Worm (Caenorhabditis elegans) whole organism, L3 larva: ENCODE results near the gene srz-96.

Experiments
- aly-2 ChIP-seq: fragments of 150-350 bp; optimal IDR thresholded peaks from 2 replicates; lab custom pipeline; 2014; ENCODE audit warnings: missing biosample characterization, missing genetic modification characterization
- ama-1 ChIP-seq: fragments of 150-350 bp; optimal IDR thresholded peaks from 2 replicates; lab custom pipeline; 2018
- ceh-28 ChIP-seq: fragments of 150-350 bp; optimal IDR thresholded peaks from 2 replicates; lab custom pipeline; 2014; ENCODE audit warnings: missing biosample characterization, missing genetic modification reagents, missing genetic modification characterization
- ceh-82 ChIP-seq: fragments of 150-350 bp; optimal IDR thresholded peaks from 2 replicates; lab custom pipeline; 2014; ENCODE audit warnings: missing biosample characterization, missing genetic modification characterization
- ceh-9 ChIP-seq: sonication (generic microtip); optimal IDR thresholded peaks from 2 replicates; lab custom pipeline; 2018; ENCODE audit warnings: missing biosample characterization, missing genetic modification characterization
- egl-27 ChIP-seq: sonication (generic microtip); optimal IDR thresholded peaks from 4 replicates; lab custom pipeline; 2017; ENCODE audit warnings: missing biosample characterization, missing genetic modification reagents, missing genetic modification characterization
- egl-5 ChIP-seq: fragments of 150-350 bp; optimal IDR thresholded peaks from 2 replicates; lab custom pipeline; 2017; ENCODE audit warnings: missing biosample characterization, missing genetic modification reagents, missing genetic modification characterization, inconsistent platforms
- elt-1 ChIP-seq: fragments of 150-350 bp; optimal IDR thresholded peaks from 2 replicates; lab custom pipeline; 2014; ENCODE audit warnings: missing biosample characterization, missing genetic modification characterization
- elt-2 ChIP-seq: sonication (generic microtip); optimal IDR thresholded peaks from 2 replicates; lab custom pipeline; 2016; ENCODE audit warnings: missing genetic modification reagents, mild to moderate bottlenecking, missing genetic modification characterization, missing compliant biosample characterization
- elt-3 ChIP-seq, 3 experiments: fragments of 150-350 bp in 1 of 3; sonication (generic microtip) in 2 of 3; optimal IDR thresholded peaks; 2 replicates in 2 of 3; 4 replicates in 1 of 3; lab custom pipeline; 2014 to 2017; ENCODE audit warnings: missing biosample characterization in 3 of 3, missing genetic modification characterization in 3 of 3
- eor-1 ChIP-seq, 2 experiments: fragments of 150-350 bp; optimal IDR thresholded peaks; 2 replicates each; lab custom pipeline; 2014 to 2018; ENCODE audit warnings: missing biosample characterization in 2 of 2, missing genetic modification characterization in 2 of 2
- fkh-10 ChIP-seq: sonication (generic microtip); optimal IDR thresholded peaks from 2 replicates; lab custom pipeline; 2017; ENCODE audit warnings: missing biosample characterization, missing genetic modification reagents, missing genetic modification characterization
- fkh-2 ChIP-seq: fragments of 150-350 bp; optimal IDR thresholded peaks from 2 replicates; lab custom pipeline; 2014; ENCODE audit warnings: missing biosample characterization, missing genetic modification reagents, missing genetic modification characterization
- fos-1 ChIP-seq: fragments of 150-350 bp; optimal IDR thresholded peaks from 2 replicates; lab custom pipeline; 2014; ENCODE audit warnings: missing biosample characterization, missing genetic modification characterization
- hmg-11 ChIP-seq: sonication (generic microtip); optimal IDR thresholded peaks from 2 replicates; lab custom pipeline; 2016; ENCODE audit warnings: missing genetic modification characterization, missing compliant biosample characterization
- jun-1 ChIP-seq: fragments of 150-350 bp; optimal IDR thresholded peaks from 2 replicates; lab custom pipeline; 2014; ENCODE audit warnings: missing biosample characterization, missing genetic modification reagents, missing genetic modification characterization
- lin-15B ChIP-seq: fragments of 150-350 bp; optimal IDR thresholded peaks from 2 replicates; lab custom pipeline; 2014; ENCODE audit warnings: missing biosample characterization, missing genetic modification characterization
- lin-39 ChIP-seq: fragments of 150-350 bp; optimal IDR thresholded peaks from 2 replicates; lab custom pipeline; 2018; ENCODE audit warnings: missing biosample characterization, missing genetic modification reagents, missing genetic modification characterization
- lsy-12 ChIP-seq: sonication (generic microtip); optimal IDR thresholded peaks from 2 replicates; lab custom pipeline; 2016; ENCODE audit warnings: mild to moderate bottlenecking, missing genetic modification characterization, missing compliant biosample characterization
- mml-1 ChIP-seq: fragments of 150-350 bp; sonication (generic microtip); optimal IDR thresholded peaks from 3 replicates; lab custom pipeline; 2014; ENCODE audit warnings: missing biosample characterization, missing genetic modification characterization
- nfya-1 ChIP-seq: sonication (generic microtip); optimal IDR thresholded peaks from 2 replicates; lab custom pipeline; 2017; ENCODE audit warnings: missing genetic modification characterization, mild to moderate bottlenecking, missing compliant biosample characterization, antibody characterized with exemption, moderate library complexity; ENCODE audit not compliant: insufficient read depth
- nhr-23 ChIP-seq: fragments of 150-350 bp; optimal IDR thresholded peaks from 2 replicates; lab custom pipeline; 2014; ENCODE audit warnings: missing biosample characterization, missing genetic modification reagents, missing genetic modification characterization
- nhr-237 ChIP-seq: fragments of 150-350 bp; optimal IDR thresholded peaks from 2 replicates; lab custom pipeline; 2014; ENCODE audit warnings: missing biosample characterization, missing genetic modification characterization
- nhr-43 ChIP-seq: sonication (generic microtip); optimal IDR thresholded peaks from 2 replicates; lab custom pipeline; 2016; ENCODE audit warnings: mild to moderate bottlenecking, missing genetic modification characterization, missing compliant biosample characterization; ENCODE audit not compliant: poor library complexity, severe bottlenecking
- nhr-76 ChIP-seq: fragments of 150-350 bp; sonication (generic microtip); optimal IDR thresholded peaks from 5 replicates; lab custom pipeline; 2014; ENCODE audit warnings: missing biosample characterization, missing genetic modification characterization
- nhr-77 ChIP-seq: fragments of 150-350 bp; optimal IDR thresholded peaks from 2 replicates; lab custom pipeline; 2014; ENCODE audit warnings: missing biosample characterization, missing genetic modification characterization
- pha-4 ChIP-seq: fragments of 150-350 bp; optimal IDR thresholded peaks from 2 replicates; lab custom pipeline; 2014; ENCODE audit warnings: missing biosample characterization, missing genetic modification reagents, missing genetic modification characterization
- pqm-1 ChIP-seq: fragments of 150-350 bp; optimal IDR thresholded peaks from 2 replicates; lab custom pipeline; 2017; ENCODE audit warnings: missing biosample characterization, missing genetic modification characterization, inconsistent platforms
- sea-2 ChIP-seq: fragments of 150-350 bp; sonication (generic microtip); optimal IDR thresholded peaks from 4 replicates; lab custom pipeline; 2014; ENCODE audit warnings: missing biosample characterization, missing genetic modification reagents, missing genetic modification characterization
- skn-1 ChIP-seq: fragments of 150-350 bp; optimal IDR thresholded peaks from 2 replicates; lab custom pipeline; 2014; ENCODE audit warnings: missing biosample characterization, missing genetic modification characterization
- tbx-2 ChIP-seq: sonication (generic microtip); optimal IDR thresholded peaks from 2 replicates; lab custom pipeline; 2016; ENCODE audit warnings: mild to moderate bottlenecking, missing genetic modification characterization, missing compliant biosample characterization
- unc-39 ChIP-seq: sonication (generic microtip); optimal IDR thresholded peaks from 4 replicates; lab custom pipeline; 2017; ENCODE audit warnings: missing biosample characterization, missing genetic modification characterization
- unc-62 ChIP-seq: fragments of 150-350 bp; sonication (generic microtip); optimal IDR thresholded peaks from 4 replicates; lab custom pipeline; 2014; ENCODE audit warnings: missing biosample characterization, missing genetic modification reagents, missing genetic modification characterization
- zag-1 ChIP-seq: fragments of 150-350 bp; optimal IDR thresholded peaks from 2 replicates; lab custom pipeline; 2014; ENCODE audit warnings: missing biosample characterization, missing genetic modification characterization
- ztf-11 ChIP-seq: fragments of 150-350 bp; optimal IDR thresholded peaks from 2 replicates; lab custom pipeline; 2014; ENCODE audit warnings: missing biosample characterization, missing genetic modification characterization

Gene srz-96

ce11 chrV:17206469-17206868 is 7.4 kb downstream of the srz-96 start:
- TF ChIP-seq elt-2 (tag; lab: Kevin White, UChicago) (no peak), ceh-9 (tag; lab: Kevin White, UChicago) (no peak), zag-1 (tag; lab: Kevin White, UChicago) (no peak), unc-62 (GFP tag; lab: Kevin White, UChicago) (no peak), ceh-82 (tag; lab: Kevin White, UChicago) (no peak), lsy-12 (tag; lab: Kevin White, UChicago) (no peak), aly-2 (tag; lab: Kevin White, UChicago) (no peak), hmg-11 (tag; lab: Kevin White, UChicago) (no peak), egl-5 (tag; lab: Kevin White, UChicago) (no peak)

- TF ChIP-seq ama-1 (no peak), lsy-12 (tag; lab: Kevin White, UChicago) (no peak), mml-1 (no peak), skn-1 (no peak), jun-1 (no peak), lin-39 (tag; lab: Kevin White, UChicago) (no peak), pqm-1 (no peak), nhr-237 (tag; lab: Kevin White, UChicago) (no peak), unc-39 (tag; lab: Kevin White, UChicago) (no peak)
Measured at ce11 chrV:17208045-17208444, 9.0 kb downstream of the srz-96 start, which contains the start of gene Y68A4A.13. Y68A4A.13 (minus strand) TSS chrV:17208145.

- TF ChIP-seq fkh-10 (GFP tag; lab: Kevin White, UChicago) (no peak), nhr-77 (no peak), zag-1 (tag; lab: Kevin White, UChicago) (no peak), lin-15B (tag; lab: Kevin White, UChicago) (no peak), ceh-28 (tag; lab: Kevin White, UChicago) (no peak), fkh-2 (tag; lab: Kevin White, UChicago) (no peak), skn-1 (no peak), nhr-43 (tag; lab: Kevin White, UChicago) (no peak), elt-1 (tag; lab: Kevin White, UChicago) (no peak), nfya-1 (tag; lab: Kevin White, UChicago) (no peak), eor-1 (tag; optimal IDR thresholded peaks at IDR 0.05; lab: Kevin White, UChicago) (no peak), ztf-11 (tag; lab: Kevin White, UChicago) (no peak), mml-1 (no peak), ceh-82 (tag; lab: Kevin White, UChicago) (no peak), unc-62 (GFP tag; lab: Kevin White, UChicago) (no peak), sea-2 (GFP tag; lab: Kevin White, UChicago) (no peak)
Measured at ce11 chrV:17211989-17212731, 13.1 kb downstream of the srz-96 start, which contains the start of gene srh-236. srh-236 (minus strand) TSS chrV:17212039.

ce11 chrV:17212743-17213142 is 13.7 kb downstream of the srz-96 start, which contains the start of gene srh-113:
srh-113 (plus strand) TSS chrV:17213043.
- no peak for TF ChIP-seq nhr-23 (tag; lab: Kevin White, UChicago)
- no peak for TF ChIP-seq nhr-77
- no peak for TF ChIP-seq tbx-2 (tag; lab: Kevin White, UChicago)
- no peak for TF ChIP-seq egl-27 (tag; lab: Kevin White, UChicago)
- no peak for TF ChIP-seq fos-1 (tag; lab: Kevin White, UChicago)
- TF ChIP-seq pha-4 (tag; lab: Kevin White, UChicago), result no peak
- TF ChIP-seq elt-3 (tag; optimal IDR thresholded peaks at IDR 0.05; lab: Kevin White, UChicago), result no peak
- no peak for TF ChIP-seq nhr-76 (tag; lab: Kevin White, UChicago)
- TF ChIP-seq pqm-1, result no peak
- no peak for TF ChIP-seq sea-2 (GFP tag; lab: Kevin White, UChicago)
- TF ChIP-seq zag-1 (tag; lab: Kevin White, UChicago), result no peak
- TF ChIP-seq, all 47 proteins: peak for 0
